Worm (Caenorhabditis elegans) whole organism, midembryonic: Measurements from ENCODE around the gene gst-21.

Experiments used
- cog-1 ChIP-seq: sonication (generic microtip); optimal IDR thresholded peaks from 2 replicates; lab custom pipeline; 2016; ENCODE audit warnings: missing genetic modification characterization, missing compliant biosample characterization
- flt-1 ChIP-seq: fragments of 200-800 bp; sonication (Bioruptor generic); IDR thresholded peaks from 2 replicates; pipeline ENCODE4 v1.3.6; 2022; ENCODE audit warnings: missing genetic modification characterization, missing compliant biosample characterization
- klf-2 ChIP-seq: fragments of 200-800 bp; sonication (Bioruptor generic); conservative IDR thresholded peaks from 2 replicates; pipeline ENCODE4 v1.3.6; 2022; ENCODE audit warnings: missing genetic modification reagents, missing genetic modification characterization, missing compliant biosample characterization
- med-1 ChIP-seq: sonication (generic microtip); optimal IDR thresholded peaks from 2 replicates; lab custom pipeline; 2017; ENCODE audit warnings: missing genetic modification characterization, mild to moderate bottlenecking, missing compliant biosample characterization, antibody characterized with exemption, missing genetic modification reagents; ENCODE audit not compliant: insufficient read depth
- ref-1 ChIP-seq: fragments of 200-800 bp; sonication (Bioruptor generic); conservative IDR thresholded peaks from 2 replicates; pipeline ENCODE4 v1.3.6; 2022; ENCODE audit warnings: missing genetic modification reagents, missing genetic modification characterization, missing compliant biosample characterization

DNA sequence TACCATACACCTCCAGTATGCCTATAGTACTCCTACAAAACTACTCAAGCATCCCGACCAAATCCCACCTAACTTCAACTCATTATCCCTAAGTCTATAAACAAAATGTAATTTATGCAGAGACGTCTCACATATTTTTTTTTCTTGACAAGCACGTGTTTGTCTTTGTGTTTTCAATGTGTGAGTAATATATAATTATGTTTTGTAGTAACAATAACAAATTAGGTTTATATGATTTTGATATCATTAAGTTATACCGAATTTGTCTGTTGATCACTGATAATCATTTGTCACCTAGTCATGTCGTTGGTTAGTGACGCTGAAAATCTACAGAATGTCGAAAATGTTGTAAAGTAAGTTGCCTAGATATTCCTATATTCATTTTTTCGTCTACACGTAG, 11.9 kb downstream of the gst-21 start, which contains the start of gene srw-102:
- TF ChIP-seq ref-1 (GFP tag; lab: Robert Waterston, UW) (no peak), klf-2 (no peak), flt-1 (GFP tag; lab: Robert Waterston, UW) (no peak), cog-1 (no peak), med-1 (no peak)
